Worm (Caenorhabditis elegans) whole organism, L2 larva: ENCODE data around the gene tbc-8.

Experiments used
- aly-2 ChIP-seq: fragments of 150-350 bp; optimal IDR thresholded peaks from 2 replicates; lab custom pipeline; 2014; ENCODE audit warnings: missing biosample characterization, missing genetic modification characterization
- ama-1 ChIP-seq: fragments of 150-350 bp; optimal IDR thresholded peaks from 2 replicates; lab custom pipeline; 2018; ENCODE audit warnings: inconsistent platforms
- blmp-1 ChIP-seq: sonication (generic microtip); optimal IDR thresholded peaks from 2 replicates; lab custom pipeline; 2017; ENCODE audit warnings: missing genetic modification characterization, mild to moderate bottlenecking, missing compliant biosample characterization, antibody characterized with exemption, moderate library complexity; ENCODE audit not compliant: insufficient read depth
- ceh-82 ChIP-seq: fragments of 150-350 bp; optimal IDR thresholded peaks from 2 replicates; lab custom pipeline; 2014; ENCODE audit warnings: missing biosample characterization, missing genetic modification characterization
- elt-1 ChIP-seq: fragments of 150-350 bp; optimal IDR thresholded peaks from 2 replicates; lab custom pipeline; 2014; ENCODE audit warnings: missing biosample characterization, missing genetic modification characterization
- elt-3 ChIP-seq: sonication (generic microtip); optimal IDR thresholded peaks from 2 replicates; lab custom pipeline; 2017; ENCODE audit warnings: missing biosample characterization, missing genetic modification characterization
- lin-13 ChIP-seq: fragments of 150-350 bp; optimal IDR thresholded peaks from 2 replicates; lab custom pipeline; 2014; ENCODE audit warnings: missing biosample characterization, missing genetic modification reagents, missing genetic modification characterization
- lin-39 ChIP-seq: fragments of 150-350 bp; optimal IDR thresholded peaks from 2 replicates; lab custom pipeline; 2014; ENCODE audit warnings: missing biosample characterization, missing genetic modification reagents, missing genetic modification characterization
- nhr-10 ChIP-seq: sonication (generic microtip); optimal IDR thresholded peaks from 2 replicates; lab custom pipeline; 2017; ENCODE audit warnings: missing biosample characterization, missing genetic modification characterization
- nhr-11 ChIP-seq: fragments of 150-350 bp; optimal IDR thresholded peaks from 2 replicates; lab custom pipeline; 2014; ENCODE audit warnings: missing biosample characterization, missing genetic modification characterization
- nhr-25 ChIP-seq: fragments of 150-350 bp; sonication (generic microtip); optimal IDR thresholded peaks from 3 replicates; lab custom pipeline; 2014; ENCODE audit warnings: missing biosample characterization, missing genetic modification characterization
- skn-1 ChIP-seq: sonication (generic microtip); optimal IDR thresholded peaks from 2 replicates; lab custom pipeline; 2017; ENCODE audit warnings: missing biosample characterization, missing genetic modification characterization
- snpc-4 ChIP-seq: fragments of 150-350 bp; optimal IDR thresholded peaks from 2 replicates; lab custom pipeline; 2014; ENCODE audit warnings: missing biosample characterization, missing genetic modification characterization
- unc-62 ChIP-seq: fragments of 150-350 bp; optimal IDR thresholded peaks from 2 replicates; lab custom pipeline; 2014; ENCODE audit warnings: missing biosample characterization, missing genetic modification reagents, missing genetic modification characterization

DNA sequence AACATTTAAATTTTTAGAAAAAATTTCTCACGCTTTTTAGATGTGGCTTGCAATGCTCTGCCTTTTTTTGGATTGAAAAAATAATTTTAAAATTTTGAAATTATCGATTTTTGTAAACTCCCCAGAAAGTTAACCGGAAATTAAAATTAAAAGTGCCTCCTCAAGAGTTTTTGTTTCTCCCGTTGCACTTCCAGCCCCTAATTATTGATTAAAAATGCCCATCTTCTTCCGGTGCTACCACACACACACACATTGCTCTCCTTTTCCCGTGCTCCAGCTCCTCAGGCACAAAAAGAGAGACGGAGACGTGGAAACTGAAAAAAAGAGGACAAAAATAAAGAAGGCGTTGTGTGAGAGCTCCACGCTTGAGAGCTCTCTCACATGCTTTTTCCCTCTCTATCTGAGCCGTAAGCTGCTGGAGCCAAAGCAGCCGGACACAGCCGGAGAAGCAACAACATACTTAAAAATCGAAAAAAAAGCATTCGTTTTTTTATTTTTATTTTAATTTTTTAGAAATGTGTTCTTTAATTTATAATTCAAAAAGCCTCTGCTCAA lies 2.7 kb downstream of the tbc-8 start:
- TF ChIP-seq unc-62 (GFP tag; lab: Kevin White, UChicago) = no peak
- TF ChIP-seq elt-1 (tag; lab: Kevin White, UChicago) = no peak
- no peak for TF ChIP-seq blmp-1
- no peak for TF ChIP-seq aly-2 (tag; lab: Kevin White, UChicago)
- no peak for TF ChIP-seq lin-13 (GFP tag; lab: Kevin White, UChicago)
- TF ChIP-seq ama-1 = no peak
- TF ChIP-seq skn-1 (tag; lab: Kevin White, UChicago) = no peak
- TF ChIP-seq snpc-4 (tag; lab: Kevin White, UChicago) = no peak
- TF ChIP-seq nhr-25 (tag; lab: Kevin White, UChicago) = no peak
- no peak for TF ChIP-seq elt-3 (tag; lab: Kevin White, UChicago)
- TF ChIP-seq lin-39 = no peak
- no peak for TF ChIP-seq nhr-10
- no peak for TF ChIP-seq ceh-82
- TF ChIP-seq nhr-11 (tag; lab: Kevin White, UChicago) = no peak
